Fruit fly (Drosophila melanogaster) whole organism, wandering third instar larva: ENCODE measurements around the gene Frq1.
A peak's percentile ranks its signal among the peaks of the same experiment; 100 is the strongest.

ENCODE experiments used
- Abd-B ChIP-seq: fragments of >200 bp; optimal IDR thresholded peaks from 2 replicates; lab custom pipeline; 2017; ENCODE audit warnings: missing biosample characterization, missing genetic modification characterization
- CG32264 ChIP-seq: fragments of 200-800 bp; sonication (Bioruptor generic); optimal IDR thresholded peaks from 2 replicates; lab custom pipeline; 2016; ENCODE audit warnings: missing biosample characterization, missing genetic modification characterization
- CG9705 ChIP-seq: fragments of 200-800 bp; sonication (Bioruptor generic); optimal IDR thresholded peaks from 2 replicates; lab custom pipeline; 2018; ENCODE audit warnings: missing biosample characterization, mild to moderate bottlenecking, missing genetic modification characterization
- CrebA ChIP-seq: fragments of 200-800 bp; sonication (Bioruptor generic); optimal IDR thresholded peaks from 2 replicates; lab custom pipeline; 2016; ENCODE audit warnings: missing biosample characterization, mild to moderate bottlenecking, missing genetic modification characterization, borderline replicate concordance
- Dfd ChIP-seq: fragments of >200 bp; optimal IDR thresholded peaks from 2 replicates; lab custom pipeline; 2017; ENCODE audit warnings: missing biosample characterization, missing genetic modification characterization
- Dif ChIP-seq: fragments of 200-275, 200-300 bp; sonication (Bioruptor generic); optimal IDR thresholded peaks from 2 replicates; lab custom pipeline; 2018; ENCODE audit warnings: missing biosample characterization, missing genetic modification characterization; ENCODE audit not compliant: partially characterized antibody
- GATAd ChIP-seq: sonication (Bioruptor generic); optimal IDR thresholded peaks from 2 replicates; lab custom pipeline; 2016; ENCODE audit warnings: missing biosample characterization, missing genetic modification characterization
- HLH106 ChIP-seq: fragments of 200-800 bp; optimal IDR thresholded peaks from 3 replicates; lab custom pipeline; 2019; ENCODE audit warnings: missing biosample characterization, mild to moderate bottlenecking, missing genetic modification characterization, moderate library complexity
- Hnf4 ChIP-seq: fragments of 200-800 bp; sonication (Bioruptor generic); optimal IDR thresholded peaks from 2 replicates; lab custom pipeline; 2016; ENCODE audit warnings: missing biosample characterization, mild to moderate bottlenecking, missing genetic modification characterization
- Hr83 ChIP-seq: fragments of 200-300 bp; sonication (Bioruptor generic); optimal IDR thresholded peaks from 2 replicates; lab custom pipeline; 2016; ENCODE audit warnings: missing biosample characterization, mild to moderate bottlenecking, missing genetic modification characterization, moderate library complexity; ENCODE audit not compliant: poor library complexity, severe bottlenecking
- Jra ChIP-seq: sonication (Bioruptor generic); optimal IDR thresholded peaks from 2 replicates; lab custom pipeline; 2016; ENCODE audit warnings: missing biosample characterization, missing genetic modification characterization
- Mio ChIP-seq: sonication (Bioruptor generic); optimal IDR thresholded peaks from 2 replicates; lab custom pipeline; 2016; ENCODE audit warnings: missing biosample characterization, missing genetic modification characterization
- Myc ChIP-seq: fragments of >200 bp; optimal IDR thresholded peaks from 2 replicates; lab custom pipeline; 2017
- N ChIP-seq: fragments of >200 bp; optimal IDR thresholded peaks from 2 replicates; lab custom pipeline; 2018; ENCODE audit warnings: missing biosample characterization, missing external identifiers, missing genetic modification characterization
- OdsH ChIP-seq: fragments of 200-800 bp; sonication (Bioruptor generic); optimal IDR thresholded peaks from 2 replicates; lab custom pipeline; 2016; ENCODE audit warnings: missing biosample characterization, mild to moderate bottlenecking, missing genetic modification characterization
- Rel ChIP-seq, 2 experiments: fragments of 200-800 bp; sonication (Bioruptor generic) in 1 of 2; optimal IDR thresholded peaks; 2 replicates in 1 of 2; 3 replicates in 1 of 2; lab custom pipeline; 2016 to 2019; ENCODE audit warnings: mild to moderate bottlenecking in 2 of 2, missing biosample characterization in 2 of 2, missing genetic modification characterization in 2 of 2, moderate library complexity in 1 of 2
- Vsx2 ChIP-seq: fragments of 200-300, 225-300 bp; sonication (Bioruptor generic); optimal IDR thresholded peaks from 2 replicates; lab custom pipeline; 2018; ENCODE audit warnings: missing biosample characterization, missing genetic modification characterization; ENCODE audit not compliant: partially characterized antibody
- dl ChIP-seq, 2 experiments: fragments of 175-275, 200-275 bp in 1 of 2; fragments of 200-275 bp in 1 of 2; sonication (Bioruptor generic); optimal IDR thresholded peaks; lab custom pipeline; 2018; ENCODE audit warnings: mild to moderate bottlenecking in 2 of 2, missing biosample characterization in 2 of 2, missing genetic modification characterization in 2 of 2, moderate library complexity in 2 of 2; ENCODE audit not compliant: partially characterized antibody in 2 of 2, insufficient read depth in 1 of 2
- dmrt93B ChIP-seq: fragments of 200-800 bp; sonication (Bioruptor generic); optimal IDR thresholded peaks from 2 replicates; lab custom pipeline; 2018; ENCODE audit warnings: missing biosample characterization, mild to moderate bottlenecking, missing genetic modification characterization
- dsf ChIP-seq: sonication (Bioruptor generic); optimal IDR thresholded peaks from 2 replicates; lab custom pipeline; 2016; ENCODE audit warnings: missing biosample characterization, missing genetic modification characterization, borderline replicate concordance
- ey ChIP-seq: fragments of 200-800 bp; sonication (Bioruptor generic); optimal IDR thresholded peaks from 2 replicates; lab custom pipeline; 2016; ENCODE audit warnings: missing biosample characterization, missing genetic modification characterization
- foxo ChIP-seq, 2 experiments: fragments of 200-800 bp; sonication (Bioruptor generic); optimal IDR thresholded peaks; 2 replicates in 1 of 2; 3 replicates in 1 of 2; lab custom pipeline; 2016 to 2017; ENCODE audit warnings: missing biosample characterization in 2 of 2, missing genetic modification characterization in 2 of 2
- fru ChIP-seq: fragments of 200-800 bp; sonication (Bioruptor generic); optimal IDR thresholded peaks from 3 replicates; lab custom pipeline; 2016; ENCODE audit warnings: missing biosample characterization, mild to moderate bottlenecking, missing genetic modification characterization
- h ChIP-seq: fragments of 200-800 bp; sonication (Bioruptor generic); optimal IDR thresholded peaks from 3 replicates; lab custom pipeline; 2016; ENCODE audit warnings: missing biosample characterization, mild to moderate bottlenecking, missing genetic modification characterization
- jim ChIP-seq: fragments of 175-275, 200-325 bp; sonication (Bioruptor generic); optimal IDR thresholded peaks from 2 replicates; lab custom pipeline; 2016; ENCODE audit warnings: missing biosample characterization, mild to moderate bottlenecking, missing genetic modification characterization
- lola ChIP-seq: fragments of >200 bp; optimal IDR thresholded peaks from 2 replicates; lab custom pipeline; 2017; ENCODE audit warnings: missing biosample characterization, missing genetic modification characterization
- pan ChIP-seq: fragments of >200 bp; optimal IDR thresholded peaks from 2 replicates; lab custom pipeline; 2017
- psq ChIP-seq: fragments of 200-800 bp; sonication (Bioruptor generic); optimal IDR thresholded peaks from 3 replicates; lab custom pipeline; 2017; ENCODE audit warnings: missing biosample characterization, mild to moderate bottlenecking, missing genetic modification characterization, moderate library complexity
- rgr ChIP-seq: fragments of 200-800 bp; sonication (Bioruptor generic); optimal IDR thresholded peaks from 3 replicates; lab custom pipeline; 2016; ENCODE audit warnings: missing biosample characterization, mild to moderate bottlenecking, missing genetic modification characterization
- sage ChIP-seq: fragments of 200-800 bp; sonication (Bioruptor generic); optimal IDR thresholded peaks from 2 replicates; lab custom pipeline; 2016; ENCODE audit warnings: missing biosample characterization, mild to moderate bottlenecking, missing genetic modification characterization
- sv ChIP-seq: fragments of 200-800 bp; sonication (Bioruptor generic); optimal IDR thresholded peaks from 3 replicates; lab custom pipeline; 2016; ENCODE audit warnings: missing biosample characterization, missing genetic modification characterization
- tai ChIP-seq: sonication (Bioruptor generic); optimal IDR thresholded peaks from 2 replicates; lab custom pipeline; 2016; ENCODE audit warnings: missing biosample characterization, missing genetic modification characterization
- usp ChIP-seq: fragments of >200 bp; optimal IDR thresholded peaks from 2 replicates; lab custom pipeline; 2017; ENCODE audit warnings: missing biosample characterization, missing genetic modification characterization
- woc ChIP-seq: sonication (Bioruptor generic); optimal IDR thresholded peaks from 2 replicates; lab custom pipeline; 2016; ENCODE audit warnings: missing biosample characterization, mild to moderate bottlenecking, missing genetic modification characterization

Gene Frq1

DNA sequence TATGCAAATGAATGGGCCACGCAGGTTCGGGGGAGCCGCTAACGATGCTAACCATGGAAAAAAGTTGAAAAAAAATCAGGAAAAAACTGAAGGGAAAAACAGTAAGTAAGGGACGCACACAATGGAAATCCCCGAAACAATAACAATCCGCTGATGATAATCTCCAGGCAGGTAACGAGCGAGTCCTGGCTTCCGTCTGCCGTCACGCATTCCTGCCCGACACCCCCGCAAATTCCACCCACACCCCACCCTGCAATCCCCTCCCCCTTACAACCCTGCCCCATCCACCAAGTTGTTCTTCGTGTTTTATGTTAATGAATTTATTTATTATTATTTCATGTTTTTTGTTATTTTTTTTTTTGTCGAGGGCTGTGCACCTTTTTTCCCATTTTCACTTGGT is 3.8 kb upstream of the Frq1 start:
- TF ChIP-seq pan (lab: Kevin White, UChicago) (no peak), tai (no peak), Hnf4 (GFP tag; lab: Kevin White, UChicago) (no peak), fru (GFP tag; lab: Kevin White, UChicago) (no peak), GATAd (GFP tag; lab: Kevin White, UChicago) (no peak), dl (GFP tag; optimal IDR thresholded peaks at IDR 0.05; lab: Kevin White, UChicago; ENCODE audit: insufficient read depth in 1 of 2, partially characterized antibody in 2 of 2) (no peak), sv (GFP tag; lab: Kevin White, UChicago) (no peak), Dfd (GFP tag; lab: Kevin White, UChicago) (no peak), lola (GFP tag; lab: Kevin White, UChicago) (no peak), Abd-B (GFP tag; lab: Kevin White, UChicago) (no peak), dsf (GFP tag; lab: Kevin White, UChicago) (no peak), Myc (lab: Kevin White, UChicago) (no peak), CrebA (GFP tag; lab: Kevin White, UChicago) (no peak), Mio (no peak), foxo (GFP tag; optimal IDR thresholded peaks at IDR 0.05; lab: Kevin White, UChicago) (no peak), Vsx2 (GFP tag; lab: Kevin White, UChicago) (no peak), sage (GFP tag; lab: Kevin White, UChicago) (no peak), jim (GFP tag; lab: Kevin White, UChicago) (no peak), Jra (no peak)

dm6 chrX:18153001-18153400 is 2.2 kb upstream of the Frq1 start:
- TF ChIP-seq dsf (GFP tag; lab: Kevin White, UChicago) (no peak), dl (GFP tag; optimal IDR thresholded peaks at IDR 0.05; lab: Kevin White, UChicago; ENCODE audit: insufficient read depth in 1 of 2, partially characterized antibody in 2 of 2) (no peak), sage (GFP tag; lab: Kevin White, UChicago) (no peak), rgr (GFP tag; lab: Kevin White, UChicago) (no peak), usp (GFP tag; lab: Kevin White, UChicago) (no peak), N (GFP tag; lab: Kevin White, UChicago) (no peak), CG32264 (GFP tag; lab: Kevin White, UChicago) (no peak), psq (GFP tag; lab: Kevin White, UChicago) (no peak), Mio (no peak), woc (GFP tag; lab: Kevin White, UChicago) (no peak), Vsx2 (GFP tag; lab: Kevin White, UChicago) (no peak), ey (GFP tag; lab: Kevin White, UChicago) (no peak)

DNA sequence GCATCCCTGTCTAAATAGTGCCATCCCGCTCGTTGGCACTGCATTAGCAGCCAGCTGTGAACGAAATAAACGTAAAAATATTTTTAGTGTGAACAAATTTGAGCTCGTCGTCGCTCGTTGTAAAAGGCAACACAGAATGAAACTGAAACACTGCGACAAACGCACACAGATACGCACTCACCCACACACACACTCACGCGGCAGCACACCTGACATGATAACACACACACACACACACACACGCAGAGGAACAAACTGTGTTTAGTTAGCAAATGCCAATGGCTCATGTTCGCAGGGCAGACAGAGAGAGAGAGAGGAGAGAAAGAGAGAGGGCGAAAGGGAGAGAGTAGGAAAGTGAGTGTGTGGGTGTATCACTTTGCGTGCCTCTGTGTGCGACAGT is 3.8 kb downstream of the Frq1 start:
- TF ChIP-seq rgr (GFP tag; lab: Kevin White, UChicago) (no peak), Dfd (GFP tag; lab: Kevin White, UChicago) (peak; percentile 4)
- TF ChIP-seq, all 38 proteins: peak for 1

DNA sequence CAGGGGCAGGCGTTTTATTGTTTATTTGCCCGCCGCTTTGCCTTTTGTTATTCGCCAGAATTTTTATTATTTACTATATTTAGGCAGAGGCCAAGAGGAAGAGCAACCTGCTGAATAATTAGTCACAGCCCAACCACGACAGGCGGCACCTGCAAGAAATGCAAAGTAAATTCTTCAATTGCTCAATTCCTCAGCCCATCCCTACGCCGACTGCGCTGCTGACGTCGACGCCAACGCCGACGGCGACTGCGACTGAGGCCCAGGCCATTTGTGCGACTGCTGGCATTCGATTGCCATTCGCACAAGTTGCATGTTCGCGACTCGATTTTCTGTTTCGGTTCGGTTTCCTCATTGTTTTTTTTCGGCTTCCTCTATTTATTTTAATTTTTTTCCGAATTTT is 22.1 kb downstream of the Frq1 start, which contains the start of gene Frq2:
TSS of gene Frq2 (plus strand) at position 301 of the 400 bp plus-strand sequence.
- TF ChIP-seq lola (GFP tag; lab: Kevin White, UChicago) = no peak
- TF ChIP-seq h = no peak
- TF ChIP-seq GATAd (GFP tag; lab: Kevin White, UChicago) = no peak
- no peak for TF ChIP-seq Rel (GFP tag; optimal IDR thresholded peaks at IDR 0.05; lab: Kevin White, UChicago)
- TF ChIP-seq Rel (tag; optimal IDR thresholded peaks at IDR 0.05; lab: Kevin White, UChicago) = no peak
- TF ChIP-seq Hnf4 (GFP tag; lab: Kevin White, UChicago) = no peak
- TF ChIP-seq fru (GFP tag; lab: Kevin White, UChicago) = no peak
- TF ChIP-seq tai = no peak
- no peak for TF ChIP-seq Myc (lab: Kevin White, UChicago)
- TF ChIP-seq N (GFP tag; lab: Kevin White, UChicago) = no peak
- TF ChIP-seq sv (GFP tag; lab: Kevin White, UChicago) = no peak
- no peak for TF ChIP-seq Dif
- TF ChIP-seq woc (GFP tag; lab: Kevin White, UChicago) = no peak
- no peak for TF ChIP-seq rgr (GFP tag; lab: Kevin White, UChicago)
- TF ChIP-seq OdsH (GFP tag; lab: Kevin White, UChicago) = no peak

DNA sequence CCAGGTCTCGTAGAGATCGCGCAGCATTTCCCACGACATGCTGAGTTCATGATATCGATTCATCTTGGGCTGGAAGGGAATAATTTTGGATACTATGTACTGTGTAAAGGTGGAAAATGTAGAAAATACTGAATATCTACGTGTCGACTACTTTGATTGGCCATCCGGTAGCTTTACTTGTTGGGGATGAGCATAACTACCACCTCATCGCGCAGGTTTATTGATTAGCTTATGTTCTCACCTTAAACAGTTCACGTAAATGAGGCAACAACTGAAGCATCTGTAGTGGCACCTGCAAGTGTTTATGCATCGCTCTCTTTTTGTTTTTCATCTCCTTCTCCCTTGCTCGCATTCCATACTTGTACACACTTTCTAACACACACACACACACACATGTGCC is 24.2 kb downstream of the Frq1 start, which contains the start of gene Andorra:
TSS of gene Andorra (minus strand) at position 101 of the 400 bp plus-strand sequence.
- TF ChIP-seq GATAd (GFP tag; lab: Kevin White, UChicago) (no peak), CG9705 (GFP tag; lab: Kevin White, UChicago) (no peak), Hr83 (GFP tag; lab: Kevin White, UChicago) (no peak), Jra (no peak), HLH106 (tag; lab: Kevin White, UChicago) (no peak), Hnf4 (GFP tag; lab: Kevin White, UChicago) (no peak), Mio (no peak), pan (lab: Kevin White, UChicago) (no peak), Dif (no peak), dmrt93B (GFP tag; lab: Kevin White, UChicago) (no peak), ey (GFP tag; lab: Kevin White, UChicago) (no peak)
